Worm (Caenorhabditis elegans): ENCODE results near the gene F56F11.4.

Gene F56F11.4

ce11 chrIII:2855929-2856328 is at the start of gene F56F11.4:
Gene F56F11.4 (plus strand): TSS chrIII:2856229.
- TF ChIP-seq W03F9.2 (tag; optimal IDR thresholded peaks at IDR 0.05) = no peak

ce11 chrIII:2811410-2811809 is 44.6 kb upstream of the F56F11.4 start:
- no peak for TF ChIP-seq him-1 (tag; optimal IDR thresholded peaks at IDR 0.05)
- TF ChIP-seq W03F9.2 (tag; optimal IDR thresholded peaks at IDR 0.05) = no peak
- no peak for TF ChIP-seq dao-5 (tag; optimal IDR thresholded peaks at IDR 0.05)

- TF ChIP-seq W03F9.2 (tag; optimal IDR thresholded peaks at IDR 0.05) (peak; percentile 77), him-1 (tag; optimal IDR thresholded peaks at IDR 0.05) (no peak)
Observed at ce11 chrIII:2814919-2815554, 41.0 kb upstream of the F56F11.4 start, which contains the start of gene tufm-1. Gene tufm-1 (minus strand): TSS chrIII:2814969.

ce11 chrIII:2816205-2816923 is 39.7 kb upstream of the F56F11.4 start:
- TF ChIP-seq W03F9.2 (tag; optimal IDR thresholded peaks at IDR 0.05) (no peak), him-1 (tag; optimal IDR thresholded peaks at IDR 0.05) (no peak), dao-5 (tag; optimal IDR thresholded peaks at IDR 0.05) (no peak)

ce11 chrIII:2817847-2818246 is 38.2 kb upstream of the F56F11.4 start:
- TF ChIP-seq W03F9.2 (tag; optimal IDR thresholded peaks at IDR 0.05) = no peak
- TF ChIP-seq dao-5 (tag; optimal IDR thresholded peaks at IDR 0.05) = no peak
- no peak for TF ChIP-seq him-1 (tag; optimal IDR thresholded peaks at IDR 0.05)

- TF ChIP-seq him-1 (tag; optimal IDR thresholded peaks at IDR 0.05) = no peak
- no peak for TF ChIP-seq W03F9.2 (tag; optimal IDR thresholded peaks at IDR 0.05)
- TF ChIP-seq dao-5 (tag; optimal IDR thresholded peaks at IDR 0.05) = no peak
Observed at ce11 chrIII:2818980-2819379, 37.0 kb upstream of the F56F11.4 start, which contains the start of gene pipp-4P. Gene pipp-4P (plus strand): TSS chrIII:2819280.

ce11 chrIII:2826770-2827169 is 29.3 kb upstream of the F56F11.4 start, which contains the start of gene Y71H2AM.1:
Gene Y71H2AM.1 (plus strand): TSS chrIII:2827070.
- no peak for TF ChIP-seq dao-5 (tag; optimal IDR thresholded peaks at IDR 0.05)
- no peak for TF ChIP-seq W03F9.2 (tag; optimal IDR thresholded peaks at IDR 0.05)
- TF ChIP-seq him-1 (tag; optimal IDR thresholded peaks at IDR 0.05) = no peak

ce11 chrIII:2832483-2832882 is 23.5 kb upstream of the F56F11.4 start, which contains the start of gene Y71H2AM.29:
Gene Y71H2AM.29 (plus strand): TSS chrIII:2832783.
- no peak for TF ChIP-seq W03F9.2 (tag; optimal IDR thresholded peaks at IDR 0.05)
- no peak for TF ChIP-seq him-1 (tag; optimal IDR thresholded peaks at IDR 0.05)
- TF ChIP-seq dao-5 (tag; optimal IDR thresholded peaks at IDR 0.05) = no peak

- TF ChIP-seq him-1 (tag; optimal IDR thresholded peaks at IDR 0.05) (no peak), dao-5 (tag; optimal IDR thresholded peaks at IDR 0.05) (no peak), W03F9.2 (tag; optimal IDR thresholded peaks at IDR 0.05) (no peak)
Observed at ce11 chrIII:2834363-2834762, 21.7 kb upstream of the F56F11.4 start, which contains the start of gene txdc-17. Gene txdc-17 (plus strand): TSS chrIII:2834663.

ce11 chrIII:2834998-2835397 is 21.0 kb upstream of the F56F11.4 start:
- TF ChIP-seq him-1 (tag; optimal IDR thresholded peaks at IDR 0.05) (no peak), W03F9.2 (tag; optimal IDR thresholded peaks at IDR 0.05) (no peak), dao-5 (tag; optimal IDR thresholded peaks at IDR 0.05) (no peak)

ce11 chrIII:2836339-2836738 is 19.7 kb upstream of the F56F11.4 start, which contains the start of gene josd-1:
Gene josd-1 (plus strand): TSS chrIII:2836639.
- TF ChIP-seq dao-5 (tag; optimal IDR thresholded peaks at IDR 0.05) = no peak
- no peak for TF ChIP-seq him-1 (tag; optimal IDR thresholded peaks at IDR 0.05)
- TF ChIP-seq W03F9.2 (tag; optimal IDR thresholded peaks at IDR 0.05) = no peak

- TF ChIP-seq W03F9.2 (tag; optimal IDR thresholded peaks at IDR 0.05) = no peak
- no peak for TF ChIP-seq dao-5 (tag; optimal IDR thresholded peaks at IDR 0.05)
- TF ChIP-seq him-1 (tag; optimal IDR thresholded peaks at IDR 0.05) = no peak
Observed at ce11 chrIII:2840877-2841540, 15.0 kb upstream of the F56F11.4 start, which contains the start of gene Y71H2AR.2. Gene Y71H2AR.2 (minus strand): TSS chrIII:2840927.

- no peak for TF ChIP-seq dao-5 (tag; optimal IDR thresholded peaks at IDR 0.05)
- TF ChIP-seq W03F9.2 (tag; optimal IDR thresholded peaks at IDR 0.05) = no peak
- no peak for TF ChIP-seq him-1 (tag; optimal IDR thresholded peaks at IDR 0.05)
Observed at ce11 chrIII:2841856-2842373, 14.1 kb upstream of the F56F11.4 start, which contains the start of gene H34I24.2. Gene H34I24.2 (plus strand): TSS chrIII:2842044.

Data from whole organism, L4/young adult.